Worm (Caenorhabditis elegans): ENCODE results near the gene Y44A6D.5.

DNA sequence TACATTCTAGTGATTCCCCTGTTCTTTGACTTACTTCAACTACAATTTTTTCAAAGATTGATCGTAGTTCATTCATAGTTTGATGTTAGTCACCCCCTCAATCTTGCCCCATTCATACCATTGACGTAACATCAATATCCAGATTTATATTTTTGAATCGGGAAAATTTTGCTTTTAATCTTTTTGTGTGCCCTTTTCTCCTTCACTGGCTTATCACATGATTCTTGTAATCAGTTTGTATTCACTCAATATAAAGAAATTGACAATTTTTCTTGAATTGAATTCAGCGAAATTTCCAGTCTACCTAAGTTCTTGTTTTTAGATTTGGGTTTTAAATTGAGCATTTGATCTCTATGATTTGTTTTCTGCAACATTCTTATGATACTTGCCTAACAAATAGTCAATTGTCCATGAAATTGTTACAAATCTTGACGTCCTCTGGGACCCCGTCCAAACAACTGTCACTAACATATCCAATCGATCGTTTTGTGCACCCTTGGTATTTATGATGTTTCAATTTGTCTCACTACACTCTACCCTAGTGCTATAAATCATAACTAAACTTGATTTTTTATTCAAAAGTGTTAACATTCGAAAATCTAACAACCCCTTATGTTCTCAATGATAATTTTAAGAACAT is 23.0 kb downstream of the Y44A6D.5 start:
- TF ChIP-seq nhr-237 (tag; optimal IDR thresholded peaks at IDR 0.05) (no peak), pqm-1 (tag; optimal IDR thresholded peaks at IDR 0.05) (no peak), php-3 (GFP tag; IDR thresholded peaks at IDR 0.05) (no peak), pha-4 (GFP tag; IDR thresholded peaks at IDR 0.05) (no peak), pha-4 (tag; optimal IDR thresholded peaks at IDR 0.05) (no peak), nhr-42 (GFP tag; IDR thresholded peaks at IDR 0.05) (no peak), dpl-1 (GFP tag; optimal IDR thresholded peaks at IDR 0.05) (no peak), cey-2 (tag; optimal IDR thresholded peaks at IDR 0.05; ENCODE audit: borderline replicate concordance, insufficient read depth) (no peak), madf-5 (GFP tag; IDR thresholded peaks at IDR 0.05) (no peak), daf-16 (GFP tag; optimal IDR thresholded peaks at IDR 0.05) (no peak), daf-16 (tag; optimal IDR thresholded peaks at IDR 0.05) (peak; percentile 14), nhr-111 (GFP tag; optimal IDR thresholded peaks at IDR 0.05) (no peak), nhr-102 (tag; optimal IDR thresholded peaks at IDR 0.05) (no peak), skn-1 (tag; optimal IDR thresholded peaks at IDR 0.05) (no peak), jun-1 (tag; optimal IDR thresholded peaks at IDR 0.05) (no peak)

Data from whole organism, L4 larva.